Fruit fly (Drosophila melanogaster): Measurements from ENCODE around the gene hng2.

hng2 gene

dm6 chr3R:8850616-8851015, 44.5 kb downstream of the hng2 start:
- TF ChIP-seq CTCF (optimal IDR thresholded peaks at IDR 0.05) (no peak), CG8478 (optimal IDR thresholded peaks at IDR 0.05) (no peak)

dm6 chr3R:8853197-8853596, 47.1 kb downstream of the hng2 start:
- TF ChIP-seq CTCF (optimal IDR thresholded peaks at IDR 0.05) = no peak
- TF ChIP-seq CG8478 (optimal IDR thresholded peaks at IDR 0.05) = no peak

- TF ChIP-seq CG8478 (optimal IDR thresholded peaks at IDR 0.05) = no peak
- TF ChIP-seq CTCF (optimal IDR thresholded peaks at IDR 0.05) = no peak
Observed at dm6 chr3R:8853706-8854105, 47.6 kb downstream of the hng2 start.

- no peak for TF ChIP-seq CTCF (optimal IDR thresholded peaks at IDR 0.05)
- TF ChIP-seq CG8478 (optimal IDR thresholded peaks at IDR 0.05) = no peak
Observed at dm6 chr3R:8854619-8855206, 48.6 kb downstream of the hng2 start.

dm6 chr3R:8856242-8856641, 50.1 kb downstream of the hng2 start:
- TF ChIP-seq CTCF (optimal IDR thresholded peaks at IDR 0.05) = no peak
- TF ChIP-seq CG8478 (optimal IDR thresholded peaks at IDR 0.05) = no peak
